Worm (Caenorhabditis elegans) whole organism, late embryonic: ENCODE data around the gene morc-1.

Experiments used
- C08G9.2 ChIP-seq: sonication (generic microtip); optimal IDR thresholded peaks from 2 replicates; lab custom pipeline; 2016; ENCODE audit warnings: mild to moderate bottlenecking, missing genetic modification characterization, moderate library complexity, missing compliant biosample characterization
- K09A11.1 ChIP-seq: sonication (generic microtip); optimal IDR thresholded peaks from 2 replicates; lab custom pipeline; 2017; ENCODE audit warnings: antibody characterized with exemption, mild to moderate bottlenecking, missing genetic modification characterization, missing compliant biosample characterization; ENCODE audit not compliant: insufficient read depth
- T23F11.4 ChIP-seq: fragments of 200-800 bp; sonication (Bioruptor generic); optimal IDR thresholded peaks from 2 replicates; lab custom pipeline; 2018; ENCODE audit warnings: mild to moderate bottlenecking, missing genetic modification characterization, missing compliant biosample characterization
- Y22D7AL.16 ChIP-seq: sonication (generic microtip); optimal IDR thresholded peaks from 2 replicates; lab custom pipeline; 2016; ENCODE audit warnings: missing genetic modification characterization, missing compliant biosample characterization
- ahr-1 ChIP-seq: sonication (generic microtip); optimal IDR thresholded peaks from 2 replicates; lab custom pipeline; 2016; ENCODE audit warnings: missing genetic modification characterization, missing compliant biosample characterization
- ceh-14 ChIP-seq: sonication (generic microtip); optimal IDR thresholded peaks from 2 replicates; lab custom pipeline; 2016; ENCODE audit warnings: missing genotype, missing genetic modification characterization, missing compliant biosample characterization
- ceh-18 ChIP-seq: sonication (generic microtip); optimal IDR thresholded peaks from 2 replicates; lab custom pipeline; 2016; ENCODE audit warnings: missing genetic modification characterization, missing compliant biosample characterization
- ceh-19 ChIP-seq: fragments of 200-800 bp; sonication (Bioruptor generic); optimal IDR thresholded peaks from 2 replicates; lab custom pipeline; 2018; ENCODE audit warnings: mild to moderate bottlenecking, missing genetic modification characterization, missing compliant biosample characterization
- ceh-24 ChIP-seq: sonication (generic microtip); optimal IDR thresholded peaks from 2 replicates; lab custom pipeline; 2016; ENCODE audit warnings: mild to moderate bottlenecking, missing genetic modification characterization, missing compliant biosample characterization
- ceh-30 ChIP-seq: fragments of 150-350 bp; optimal IDR thresholded peaks from 2 replicates; lab custom pipeline; 2014; ENCODE audit warnings: missing biosample characterization, missing genetic modification characterization
- ceh-34 ChIP-seq: sonication (generic microtip); optimal IDR thresholded peaks from 2 replicates; lab custom pipeline; 2016; ENCODE audit warnings: mild to moderate bottlenecking, missing genetic modification characterization, missing compliant biosample characterization
- ceh-6 ChIP-seq: fragments of 200-800 bp; sonication (Bioruptor generic); optimal IDR thresholded peaks from 2 replicates; lab custom pipeline; 2018; ENCODE audit warnings: mild to moderate bottlenecking, missing genetic modification characterization, missing compliant biosample characterization
- ceh-9 ChIP-seq: sonication (generic microtip); optimal IDR thresholded peaks from 2 replicates; lab custom pipeline; 2016; ENCODE audit warnings: mild to moderate bottlenecking, missing genetic modification characterization, inconsistent platforms, missing compliant biosample characterization
- che-1 ChIP-seq: sonication (generic microtip); optimal IDR thresholded peaks from 2 replicates; lab custom pipeline; 2016; ENCODE audit warnings: mild to moderate bottlenecking, missing genetic modification characterization, missing compliant biosample characterization
- dve-1 ChIP-seq: sonication (generic microtip); optimal IDR thresholded peaks from 2 replicates; lab custom pipeline; 2017; ENCODE audit warnings: antibody characterized with exemption, mild to moderate bottlenecking, missing genetic modification characterization, missing compliant biosample characterization
- elt-2 ChIP-seq: sonication (generic microtip); optimal IDR thresholded peaks from 2 replicates; lab custom pipeline; 2016; ENCODE audit warnings: missing genetic modification reagents, missing genetic modification characterization, missing compliant biosample characterization
- ets-4 ChIP-seq: sonication (generic microtip); optimal IDR thresholded peaks from 2 replicates; lab custom pipeline; 2016; ENCODE audit warnings: missing genetic modification characterization, missing compliant biosample characterization
- fax-1 ChIP-seq: sonication (generic microtip); optimal IDR thresholded peaks from 2 replicates; lab custom pipeline; 2016; ENCODE audit warnings: missing genotype, missing genetic modification characterization, missing compliant biosample characterization
- gmeb-2 ChIP-seq: sonication (generic microtip); optimal IDR thresholded peaks from 2 replicates; lab custom pipeline; 2016; ENCODE audit warnings: missing genetic modification characterization, inconsistent platforms, missing compliant biosample characterization
- hlh-30 ChIP-seq: sonication (generic microtip); optimal IDR thresholded peaks from 2 replicates; lab custom pipeline; 2017; ENCODE audit warnings: antibody characterized with exemption, missing genetic modification characterization, missing compliant biosample characterization; ENCODE audit not compliant: insufficient read depth
- hlh-8 ChIP-seq: sonication (generic microtip); optimal IDR thresholded peaks from 2 replicates; lab custom pipeline; 2016; ENCODE audit warnings: missing genotype, missing genetic modification characterization, missing compliant biosample characterization
- madf-2 ChIP-seq: sonication (generic microtip); optimal IDR thresholded peaks from 2 replicates; lab custom pipeline; 2017; ENCODE audit warnings: missing genetic modification characterization, missing compliant biosample characterization
- mec-3 ChIP-seq: sonication (generic microtip); optimal IDR thresholded peaks from 2 replicates; lab custom pipeline; 2016; ENCODE audit warnings: borderline replicate concordance, missing genetic modification characterization, missing compliant biosample characterization
- nfya-1 ChIP-seq: sonication (generic microtip); optimal IDR thresholded peaks from 2 replicates; lab custom pipeline; 2017; ENCODE audit warnings: missing genetic modification characterization, mild to moderate bottlenecking, missing compliant biosample characterization, antibody characterized with exemption, moderate library complexity
- nhr-232 ChIP-seq: sonication (generic microtip); optimal IDR thresholded peaks from 2 replicates; lab custom pipeline; 2016; ENCODE audit warnings: missing genetic modification characterization, missing compliant biosample characterization
- pax-1 ChIP-seq: fragments of 150-350 bp; optimal IDR thresholded peaks from 2 replicates; lab custom pipeline; 2014; ENCODE audit warnings: missing biosample characterization, missing genetic modification characterization
- pha-2 ChIP-seq: sonication (generic microtip); optimal IDR thresholded peaks from 2 replicates; lab custom pipeline; 2017; ENCODE audit warnings: mild to moderate bottlenecking, missing genetic modification characterization, missing compliant biosample characterization
- pros-1 ChIP-seq: fragments of 150-350 bp; optimal IDR thresholded peaks from 2 replicates; lab custom pipeline; 2014; ENCODE audit warnings: missing biosample characterization, missing genetic modification reagents, missing genetic modification characterization
- rnt-1 ChIP-seq: sonication (generic microtip); optimal IDR thresholded peaks from 2 replicates; lab custom pipeline; 2016; ENCODE audit warnings: missing genetic modification characterization, missing compliant biosample characterization
- sdc-2 ChIP-seq: sonication (generic microtip); optimal IDR thresholded peaks from 2 replicates; lab custom pipeline; 2016; ENCODE audit warnings: missing genotype, missing genetic modification characterization, missing compliant biosample characterization
- sox-2 ChIP-seq: fragments of 200-800 bp; sonication (Bioruptor generic); IDR thresholded peaks from 2 replicates; pipeline ENCODE4 v1.3.6; 2022; ENCODE audit warnings: missing genetic modification reagents, missing genetic modification characterization, missing compliant biosample characterization
- sox-4 ChIP-seq: sonication (generic microtip); optimal IDR thresholded peaks from 2 replicates; lab custom pipeline; 2017; ENCODE audit warnings: mild to moderate bottlenecking, missing genetic modification characterization, inconsistent platforms, missing compliant biosample characterization
- syd-9 ChIP-seq: sonication (generic microtip); optimal IDR thresholded peaks from 2 replicates; lab custom pipeline; 2016; ENCODE audit warnings: mild to moderate bottlenecking, missing genetic modification characterization, moderate library complexity, missing compliant biosample characterization
- tbx-2 ChIP-seq: sonication (generic microtip); optimal IDR thresholded peaks from 2 replicates; lab custom pipeline; 2016; ENCODE audit warnings: missing genetic modification characterization, missing compliant biosample characterization
- tbx-7 ChIP-seq: sonication (generic microtip); optimal IDR thresholded peaks from 2 replicates; lab custom pipeline; 2016; ENCODE audit warnings: missing genotype, missing genetic modification characterization, missing compliant biosample characterization
- ttx-3 ChIP-seq: sonication (generic microtip); optimal IDR thresholded peaks from 2 replicates; lab custom pipeline; 2016; ENCODE audit warnings: missing genetic modification reagents, missing genetic modification characterization, missing compliant biosample characterization
- unc-3 ChIP-seq, 2 experiments: fragments of 200-800 bp in 1 of 2; sonication (Bioruptor generic) in 1 of 2; sonication (generic microtip) in 1 of 2; conservative IDR thresholded peaks in 1 of 2; optimal IDR thresholded peaks in 1 of 2; 2 replicates each; pipeline versions ENCODE4 v1.3.6 to Lab custom; 2016 to 2022; ENCODE audit warnings: missing compliant biosample characterization in 2 of 2, missing genetic modification characterization in 2 of 2, missing genetic modification reagents in 1 of 2
- unc-42 ChIP-seq: sonication (generic microtip); optimal IDR thresholded peaks from 2 replicates; lab custom pipeline; 2016; ENCODE audit warnings: missing genotype, missing genetic modification characterization, missing compliant biosample characterization
- unc-55 ChIP-seq: sonication (generic microtip); optimal IDR thresholded peaks from 2 replicates; lab custom pipeline; 2017; ENCODE audit warnings: missing biosample characterization, missing genetic modification reagents, missing genetic modification characterization
- zip-5 ChIP-seq: sonication (generic microtip); optimal IDR thresholded peaks from 2 replicates; lab custom pipeline; 2016; ENCODE audit warnings: missing genetic modification characterization, missing compliant biosample characterization
- ztf-16 ChIP-seq: sonication (generic microtip); optimal IDR thresholded peaks from 2 replicates; lab custom pipeline; 2017; ENCODE audit warnings: missing genetic modification characterization, missing compliant biosample characterization

The morc-1 gene

ce11 chrIII:5181217-5181616 is 25.5 kb downstream of the morc-1 start:
- no peak for TF ChIP-seq sox-4
- no peak for TF ChIP-seq pha-2
- TF ChIP-seq zip-5 (tag; lab: Kevin White, UChicago), result no peak

DNA sequence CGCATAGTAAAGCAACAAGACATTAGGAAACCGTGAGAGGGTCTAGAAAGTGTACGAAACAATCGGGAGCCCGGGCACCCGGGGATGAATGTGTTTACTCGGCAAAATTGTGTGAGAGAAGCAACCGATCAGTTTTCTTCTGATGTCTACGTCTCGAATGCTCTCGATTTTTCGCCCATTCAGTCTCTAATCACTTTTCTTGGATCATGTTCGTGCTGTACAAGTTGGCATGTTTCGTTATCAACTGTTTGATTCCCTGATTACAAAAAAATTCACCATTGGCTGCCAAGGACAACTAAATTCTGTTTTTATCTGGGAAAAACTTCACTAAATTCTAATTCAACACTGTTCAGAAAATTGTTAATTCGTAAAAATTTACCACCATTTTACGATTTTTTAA is 26.1 kb downstream of the morc-1 start:
- no peak for TF ChIP-seq ceh-14 (tag; lab: Kevin White, UChicago)
- TF ChIP-seq T23F11.4 (GFP tag; lab: Kevin White, UChicago), result no peak
- no peak for TF ChIP-seq pax-1 (tag; lab: Kevin White, UChicago)
- TF ChIP-seq hlh-30 (tag; lab: Kevin White, UChicago), result no peak
- no peak for TF ChIP-seq tbx-2
- TF ChIP-seq elt-2 (tag; lab: Kevin White, UChicago), result no peak
- no peak for TF ChIP-seq unc-42
- no peak for TF ChIP-seq pha-2
- no peak for TF ChIP-seq ceh-6 (GFP tag; lab: Kevin White, UChicago)
- no peak for TF ChIP-seq hlh-8
- TF ChIP-seq ets-4 (tag; lab: Kevin White, UChicago), result no peak
- TF ChIP-seq ceh-30 (tag; lab: Kevin White, UChicago), result no peak
- TF ChIP-seq mec-3 (tag; lab: Kevin White, UChicago), result no peak
- TF ChIP-seq ceh-24 (tag; lab: Kevin White, UChicago), result no peak
- no peak for TF ChIP-seq che-1 (tag; lab: Kevin White, UChicago)
- TF ChIP-seq ztf-16 (tag; lab: Kevin White, UChicago), result no peak
- no peak for TF ChIP-seq tbx-7 (tag; lab: Kevin White, UChicago)
- no peak for TF ChIP-seq syd-9 (tag; lab: Kevin White, UChicago)
- no peak for TF ChIP-seq K09A11.1 (tag; lab: Kevin White, UChicago)
- no peak for TF ChIP-seq ceh-34

ce11 chrIII:5179166-5179565 is 27.5 kb downstream of the morc-1 start:
- no peak for TF ChIP-seq elt-2 (tag; lab: Kevin White, UChicago)
- TF ChIP-seq nfya-1 (tag; lab: Kevin White, UChicago), result peak; percentile 54
- TF ChIP-seq madf-2, result no peak
- no peak for TF ChIP-seq C08G9.2 (tag; lab: Kevin White, UChicago)
- no peak for TF ChIP-seq fax-1 (tag; lab: Kevin White, UChicago)

DNA sequence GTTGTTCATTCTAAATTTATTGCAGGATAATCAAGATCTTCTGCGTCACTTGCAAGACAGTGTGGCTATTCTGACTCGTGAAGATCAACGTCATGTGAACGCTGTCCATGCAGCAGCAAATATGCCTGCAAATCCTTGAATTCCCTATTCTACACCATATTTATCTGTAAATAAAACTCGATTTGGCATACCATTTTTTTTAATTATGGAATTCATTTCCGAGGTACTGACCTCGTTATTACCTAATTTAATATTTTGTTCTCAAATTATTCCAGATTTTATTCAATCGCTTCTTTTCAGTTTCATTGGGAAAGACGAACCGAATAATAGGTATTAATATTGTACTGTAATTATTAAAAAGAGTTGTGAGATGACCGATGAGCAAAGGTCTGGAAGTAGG is 33.1 kb downstream of the morc-1 start, which contains the start of gene cid-1:
cid-1 (plus strand) TSS at position 301 of the 400 bp plus-strand sequence.
- TF ChIP-seq ceh-18 (no peak), nfya-1 (tag; lab: Kevin White, UChicago) (no peak), rnt-1 (tag; lab: Kevin White, UChicago) (no peak), unc-3 (GFP tag; conservative IDR thresholded peaks at IDR 0.05; lab: Robert Waterston, UW) (no peak), unc-3 (tag; optimal IDR thresholded peaks at IDR 0.05; lab: Kevin White, UChicago) (no peak)
- TF ChIP-seq, all 69 proteins: peak for 0

- TF ChIP-seq nhr-232 (tag; lab: Kevin White, UChicago) (no peak), hlh-30 (tag; lab: Kevin White, UChicago) (no peak), hlh-8 (no peak)
- TF ChIP-seq, all 69 proteins: peak for 0
These were observed 33.6 kb downstream of the morc-1 start, which contains the start of gene emb-1 for ce11 chrIII:5173139-5173538. Gene emb-1, plus strand, starts transcription at chrIII:5173439.

ce11 chrIII:5172470-5172869 is 34.2 kb downstream of the morc-1 start, which contains the start of gene K10D2.5:
Gene K10D2.5, plus strand, starts transcription at chrIII:5172720.
- peak; percentile 95 for TF ChIP-seq ceh-18
- TF ChIP-seq dve-1 (tag; lab: Kevin White, UChicago), result peak; percentile 69
- peak; percentile 87 for TF ChIP-seq unc-42
- TF ChIP-seq ceh-9 (tag; lab: Kevin White, UChicago), result no peak
- peak; percentile 79 for TF ChIP-seq sdc-2 (tag; lab: Kevin White, UChicago)
- peak; percentile 84 for TF ChIP-seq elt-2 (tag; lab: Kevin White, UChicago)
- TF ChIP-seq ceh-19 (GFP tag; lab: Kevin White, UChicago), result peak; percentile 41
- TF ChIP-seq nhr-232 (tag; lab: Kevin White, UChicago), result peak; percentile 25
- peak; percentile 92 for TF ChIP-seq zip-5 (tag; lab: Kevin White, UChicago)
- TF ChIP-seq ceh-30 (tag; lab: Kevin White, UChicago), result no peak
- no peak for TF ChIP-seq unc-55 (GFP tag; lab: Kevin White, UChicago)
- TF ChIP-seq ceh-24 (tag; lab: Kevin White, UChicago), result no peak
- TF ChIP-seq ttx-3 (tag; lab: Kevin White, UChicago), result no peak
- no peak for TF ChIP-seq K09A11.1 (tag; lab: Kevin White, UChicago)
- peak; percentile 99 for TF ChIP-seq tbx-2
- TF ChIP-seq gmeb-2, result peak; percentile 55
- no peak for TF ChIP-seq Y22D7AL.16 (tag; lab: Kevin White, UChicago)
- peak; percentile 99 for TF ChIP-seq tbx-7 (tag; lab: Kevin White, UChicago)
- peak; percentile 51 for TF ChIP-seq pros-1
- peak; percentile 80 for TF ChIP-seq ahr-1 (tag; lab: Kevin White, UChicago)
- TF ChIP-seq sox-2 (GFP tag; lab: Robert Waterston, UW), result peak; percentile 23
